Worm (Caenorhabditis elegans) whole organism, L4 larva: ENCODE results near the gene tpst-1.

Source experiments
- ceh-82 ChIP-seq: sonication (generic microtip); optimal IDR thresholded peaks from 2 replicates; lab custom pipeline; 2017; ENCODE audit warnings: missing biosample characterization, missing genetic modification characterization
- dmd-6 ChIP-seq: fragments of 200-800 bp; sonication (Bioruptor generic); IDR thresholded peaks from 2 replicates; pipeline ENCODE4 v1.3.6; 2022; ENCODE audit warnings: missing genetic modification reagents, missing genetic modification characterization, missing compliant biosample characterization
- lin-29 ChIP-seq: fragments of 200-800 bp; sonication (Bioruptor generic); IDR thresholded peaks from 2 replicates; pipeline ENCODE4 v1.3.6; 2022; ENCODE audit warnings: missing genetic modification reagents, missing genetic modification characterization, missing compliant biosample characterization
- lsy-2 ChIP-seq, 2 experiments: fragments of 150-350 bp in 1 of 2; sonication (generic microtip) in 1 of 2; optimal IDR thresholded peaks; 2 replicates each; lab custom pipeline; 2014 to 2017; ENCODE audit warnings: missing biosample characterization in 2 of 2, missing genetic modification characterization in 2 of 2
- nhr-10 ChIP-seq: fragments of 150-350 bp; optimal IDR thresholded peaks from 2 replicates; lab custom pipeline; 2014; ENCODE audit warnings: missing biosample characterization, missing genetic modification characterization
- php-3 ChIP-seq: fragments of 200-800 bp; sonication (Bioruptor generic); IDR thresholded peaks from 2 replicates; pipeline ENCODE4 v1.3.6; 2022; ENCODE audit warnings: missing genetic modification reagents, missing genetic modification characterization, missing compliant biosample characterization
- spr-1 ChIP-seq: sonication (generic microtip); optimal IDR thresholded peaks from 2 replicates; lab custom pipeline; 2016; ENCODE audit warnings: mild to moderate bottlenecking, missing genetic modification characterization, missing compliant biosample characterization
- unc-130 ChIP-seq: sonication (generic microtip); optimal IDR thresholded peaks from 2 replicates; lab custom pipeline; 2016; ENCODE audit warnings: missing genetic modification reagents, missing genetic modification characterization, missing compliant biosample characterization
- unc-39 ChIP-seq: sonication (generic microtip); optimal IDR thresholded peaks from 2 replicates; lab custom pipeline; 2017; ENCODE audit warnings: missing biosample characterization, missing genetic modification characterization
- ztf-11 ChIP-seq: fragments of 150-350 bp; optimal IDR thresholded peaks from 2 replicates; lab custom pipeline; 2014; ENCODE audit warnings: missing biosample characterization, missing genetic modification characterization

ce11 chrIII:12711682-12712081 is 49.6 kb upstream of the tpst-1 start:
- TF ChIP-seq ztf-11 (no peak), dmd-6 (GFP tag; lab: Robert Waterston, UW) (no peak), php-3 (GFP tag; lab: Robert Waterston, UW) (no peak), lsy-2 (tag; optimal IDR thresholded peaks at IDR 0.05; lab: Kevin White, UChicago) (no peak), lin-29 (GFP tag; lab: Robert Waterston, UW) (no peak), ceh-82 (tag; lab: Kevin White, UChicago) (no peak), unc-130 (GFP tag; lab: Kevin White, UChicago) (no peak), unc-39 (tag; lab: Kevin White, UChicago) (no peak), nhr-10 (tag; lab: Kevin White, UChicago) (no peak), spr-1 (tag; lab: Kevin White, UChicago) (no peak)
